Worm (Caenorhabditis elegans) whole organism, L3 larva: Measurements from ENCODE around the gene F42A6.2.
"Not testable (repeated sequence)": the region's sequence is repeated elsewhere in the genome, so short reads cannot be mapped to it uniquely, and the experiment has no call there.

Source experiments
- R02D3.7 ChIP-seq: fragments of 150-350 bp; optimal IDR thresholded peaks from 2 replicates; lab custom pipeline; 2014; ENCODE audit warnings: missing biosample characterization, missing genetic modification characterization
- ZK546.5 ChIP-seq: sonication (generic microtip); optimal IDR thresholded peaks from 2 replicates; lab custom pipeline; 2017; ENCODE audit warnings: missing biosample characterization, missing genetic modification characterization
- aly-2 ChIP-seq: fragments of 150-350 bp; optimal IDR thresholded peaks from 2 replicates; lab custom pipeline; 2014; ENCODE audit warnings: missing biosample characterization, missing genetic modification characterization
- ceh-16 ChIP-seq: sonication (generic microtip); optimal IDR thresholded peaks from 2 replicates; lab custom pipeline; 2017; ENCODE audit warnings: missing biosample characterization, missing genetic modification characterization
- ceh-28 ChIP-seq: fragments of 150-350 bp; optimal IDR thresholded peaks from 2 replicates; lab custom pipeline; 2014; ENCODE audit warnings: missing biosample characterization, missing genetic modification reagents, missing genetic modification characterization
- daf-12 ChIP-seq: fragments of 150-350 bp; optimal IDR thresholded peaks from 2 replicates; lab custom pipeline; 2014; ENCODE audit warnings: missing biosample characterization, missing genetic modification reagents, missing genetic modification characterization
- elt-2 ChIP-seq: sonication (generic microtip); optimal IDR thresholded peaks from 2 replicates; lab custom pipeline; 2016; ENCODE audit warnings: missing genetic modification reagents, mild to moderate bottlenecking, missing genetic modification characterization, missing compliant biosample characterization
- fkh-10 ChIP-seq: sonication (generic microtip); optimal IDR thresholded peaks from 2 replicates; lab custom pipeline; 2017; ENCODE audit warnings: missing biosample characterization, missing genetic modification reagents, missing genetic modification characterization
- fkh-2 ChIP-seq: fragments of 150-350 bp; optimal IDR thresholded peaks from 2 replicates; lab custom pipeline; 2014; ENCODE audit warnings: missing biosample characterization, missing genetic modification reagents, missing genetic modification characterization
- hmg-11 ChIP-seq: sonication (generic microtip); optimal IDR thresholded peaks from 2 replicates; lab custom pipeline; 2016; ENCODE audit warnings: missing genetic modification characterization, missing compliant biosample characterization
- lin-15B ChIP-seq: fragments of 150-350 bp; optimal IDR thresholded peaks from 2 replicates; lab custom pipeline; 2014; ENCODE audit warnings: missing biosample characterization, missing genetic modification characterization
- lsy-12 ChIP-seq: sonication (generic microtip); optimal IDR thresholded peaks from 2 replicates; lab custom pipeline; 2016; ENCODE audit warnings: mild to moderate bottlenecking, missing genetic modification characterization, missing compliant biosample characterization
- mdl-1 ChIP-seq: fragments of 150-350 bp; optimal IDR thresholded peaks from 2 replicates; lab custom pipeline; 2014; ENCODE audit warnings: missing biosample characterization, missing genetic modification characterization
- nfya-1 ChIP-seq: sonication (generic microtip); optimal IDR thresholded peaks from 2 replicates; lab custom pipeline; 2017; ENCODE audit warnings: missing genetic modification characterization, mild to moderate bottlenecking, missing compliant biosample characterization, antibody characterized with exemption, moderate library complexity; ENCODE audit not compliant: insufficient read depth
- nhr-23 ChIP-seq: fragments of 150-350 bp; optimal IDR thresholded peaks from 2 replicates; lab custom pipeline; 2014; ENCODE audit warnings: missing biosample characterization, missing genetic modification reagents, missing genetic modification characterization
- nhr-25 ChIP-seq: sonication (generic microtip); optimal IDR thresholded peaks from 2 replicates; lab custom pipeline; 2017; ENCODE audit warnings: missing biosample characterization, missing genetic modification characterization
- nhr-28 ChIP-seq: fragments of 150-350 bp; optimal IDR thresholded peaks from 2 replicates; lab custom pipeline; 2014; ENCODE audit warnings: missing biosample characterization, missing genetic modification characterization
- nhr-43 ChIP-seq: sonication (generic microtip); optimal IDR thresholded peaks from 2 replicates; lab custom pipeline; 2016; ENCODE audit warnings: mild to moderate bottlenecking, missing genetic modification characterization, missing compliant biosample characterization; ENCODE audit not compliant: poor library complexity, severe bottlenecking
- nhr-67 ChIP-seq: fragments of 150-350 bp; optimal IDR thresholded peaks from 2 replicates; lab custom pipeline; 2014; ENCODE audit warnings: missing biosample characterization, missing genetic modification characterization
- nhr-76 ChIP-seq: fragments of 150-350 bp; sonication (generic microtip); optimal IDR thresholded peaks from 5 replicates; lab custom pipeline; 2014; ENCODE audit warnings: missing biosample characterization, missing genetic modification characterization
- nhr-77 ChIP-seq: fragments of 150-350 bp; optimal IDR thresholded peaks from 2 replicates; lab custom pipeline; 2014; ENCODE audit warnings: missing biosample characterization, missing genetic modification characterization
- pha-4 ChIP-seq: fragments of 150-350 bp; optimal IDR thresholded peaks from 2 replicates; lab custom pipeline; 2014; ENCODE audit warnings: missing biosample characterization, missing genetic modification reagents, missing genetic modification characterization
- pqm-1 ChIP-seq: fragments of 150-350 bp; optimal IDR thresholded peaks from 2 replicates; lab custom pipeline; 2017; ENCODE audit warnings: missing biosample characterization, missing genetic modification characterization, inconsistent platforms
- sea-2 ChIP-seq: fragments of 150-350 bp; sonication (generic microtip); optimal IDR thresholded peaks from 4 replicates; lab custom pipeline; 2014; ENCODE audit warnings: missing biosample characterization, missing genetic modification reagents, missing genetic modification characterization
- skn-1 ChIP-seq: fragments of 150-350 bp; optimal IDR thresholded peaks from 2 replicates; lab custom pipeline; 2014; ENCODE audit warnings: missing biosample characterization, missing genetic modification characterization
- tbx-2 ChIP-seq: sonication (generic microtip); optimal IDR thresholded peaks from 2 replicates; lab custom pipeline; 2016; ENCODE audit warnings: mild to moderate bottlenecking, missing genetic modification characterization, missing compliant biosample characterization
- unc-39 ChIP-seq: sonication (generic microtip); optimal IDR thresholded peaks from 4 replicates; lab custom pipeline; 2017; ENCODE audit warnings: missing biosample characterization, missing genetic modification characterization
- unc-62 ChIP-seq: fragments of 150-350 bp; sonication (generic microtip); optimal IDR thresholded peaks from 4 replicates; lab custom pipeline; 2014; ENCODE audit warnings: missing biosample characterization, missing genetic modification reagents, missing genetic modification characterization
- zag-1 ChIP-seq: fragments of 150-350 bp; optimal IDR thresholded peaks from 2 replicates; lab custom pipeline; 2014; ENCODE audit warnings: missing biosample characterization, missing genetic modification characterization
- ztf-11 ChIP-seq: fragments of 150-350 bp; optimal IDR thresholded peaks from 2 replicates; lab custom pipeline; 2014; ENCODE audit warnings: missing biosample characterization, missing genetic modification characterization
- ztf-4 ChIP-seq: fragments of 150-350 bp; optimal IDR thresholded peaks from 2 replicates; lab custom pipeline; 2014; ENCODE audit warnings: missing biosample characterization, missing genetic modification characterization

The F42A6.2 gene

DNA sequence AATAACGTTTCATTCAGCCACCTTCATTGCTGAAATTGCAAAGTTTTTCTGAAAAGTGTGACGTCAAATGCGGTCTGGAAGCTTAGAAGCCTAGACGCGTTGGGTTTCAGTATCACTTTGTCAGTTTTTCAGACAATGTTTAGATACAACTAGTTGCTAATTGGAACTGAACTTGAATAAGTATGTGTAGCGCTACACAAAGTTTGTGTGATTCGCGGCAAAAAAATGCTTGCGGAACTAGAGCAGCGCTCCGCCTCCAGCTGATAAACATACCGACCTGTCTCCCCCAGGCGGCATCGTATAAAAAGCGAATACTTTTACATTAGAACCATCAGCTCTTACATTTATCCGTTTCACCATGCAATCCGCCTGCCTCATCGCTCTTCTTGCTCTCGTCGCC lies 39.2 kb upstream of the F42A6.2 start, which contains the start of gene W08E12.4:
Gene W08E12.4, plus strand, starts transcription at position 301 of the 400 bp plus-strand sequence.
- not testable (repeated sequence) for TF ChIP-seq ztf-4, daf-12, aly-2 (tag; lab: Kevin White, UChicago)

DNA sequence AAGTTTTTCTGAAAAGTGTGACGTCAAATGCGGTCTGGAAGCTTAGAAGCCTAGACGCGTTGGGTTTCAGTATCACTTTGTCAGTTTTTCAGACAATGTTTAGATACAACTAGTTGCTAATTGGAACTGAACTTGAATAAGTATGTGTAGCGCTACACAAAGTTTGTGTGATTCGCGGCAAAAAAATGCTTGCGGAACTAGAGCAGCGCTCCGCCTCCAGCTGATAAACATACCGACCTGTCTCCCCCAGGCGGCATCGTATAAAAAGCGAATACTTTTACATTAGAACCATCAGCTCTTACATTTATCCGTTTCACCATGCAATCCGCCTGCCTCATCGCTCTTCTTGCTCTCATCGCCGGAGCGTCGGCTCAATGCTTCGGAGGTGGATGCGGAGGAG lies 37.6 kb upstream of the F42A6.2 start, which contains the start of gene idpp-12:
Gene idpp-12, plus strand, starts transcription at position 301 of the 400 bp plus-strand sequence.
- TF ChIP-seq nhr-76 (tag; lab: Kevin White, UChicago); ceh-28; ceh-16 (tag; lab: Kevin White, UChicago): not testable (repeated sequence)

DNA sequence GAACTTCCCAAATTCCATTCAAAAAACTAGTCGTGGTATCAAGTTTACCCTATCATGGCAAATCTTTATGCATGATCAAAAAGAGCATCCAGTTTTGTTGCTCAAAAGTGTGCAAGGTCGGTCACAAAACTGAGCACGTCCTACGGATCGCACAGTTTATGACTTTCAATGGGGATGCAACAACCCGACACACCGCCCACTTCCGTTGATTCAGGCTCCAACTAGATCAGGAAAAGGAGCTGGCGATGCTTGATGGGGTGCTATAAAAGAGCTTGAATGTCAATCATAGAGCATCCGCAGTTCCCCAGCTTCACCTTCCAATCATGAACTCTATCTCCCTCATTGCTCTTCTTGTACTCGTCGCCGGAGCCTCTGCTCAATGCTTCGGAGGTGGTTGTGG lies 35.7 kb upstream of the F42A6.2 start, which contains the start of gene W08E12.2:
Gene W08E12.2, plus strand, starts transcription at position 301 of the 400 bp plus-strand sequence.
- TF ChIP-seq nfya-1 (tag; lab: Kevin White, UChicago) (no peak), tbx-2 (tag; lab: Kevin White, UChicago) (no peak), unc-62 (GFP tag; lab: Kevin White, UChicago) (no peak), nhr-28 (tag; lab: Kevin White, UChicago) (no peak), lsy-12 (tag; lab: Kevin White, UChicago) (no peak), fkh-2 (tag; lab: Kevin White, UChicago) (no peak), unc-39 (tag; lab: Kevin White, UChicago) (no peak), R02D3.7 (tag; lab: Kevin White, UChicago) (no peak), nhr-43 (tag; lab: Kevin White, UChicago) (no peak), skn-1 (tag; lab: Kevin White, UChicago) (no peak)

DNA sequence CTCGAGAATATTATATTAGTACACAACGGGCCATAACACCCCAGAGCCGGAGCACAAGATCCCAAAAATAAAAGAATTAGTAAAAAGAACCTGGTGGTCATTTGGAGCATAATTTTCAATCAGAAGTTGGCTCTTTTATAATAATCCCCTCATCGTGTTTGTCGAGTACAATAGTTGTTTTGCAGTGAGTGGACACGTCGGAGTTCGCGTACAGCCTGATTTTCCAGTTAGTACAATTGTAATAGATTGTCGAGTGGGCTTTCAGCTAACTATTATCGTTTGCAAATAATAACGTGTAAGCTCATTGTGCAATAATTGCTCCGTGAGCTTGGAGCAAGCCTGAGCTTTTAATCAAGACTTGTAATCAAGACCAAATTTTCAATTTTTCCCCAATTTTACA lies 33.8 kb upstream of the F42A6.2 start, which contains the start of gene W08E12.9:
Gene W08E12.9, minus strand, starts transcription at position 101 of the 400 bp plus-strand sequence.
- TF ChIP-seq sea-2 (GFP tag; lab: Kevin White, UChicago) = no peak

DNA sequence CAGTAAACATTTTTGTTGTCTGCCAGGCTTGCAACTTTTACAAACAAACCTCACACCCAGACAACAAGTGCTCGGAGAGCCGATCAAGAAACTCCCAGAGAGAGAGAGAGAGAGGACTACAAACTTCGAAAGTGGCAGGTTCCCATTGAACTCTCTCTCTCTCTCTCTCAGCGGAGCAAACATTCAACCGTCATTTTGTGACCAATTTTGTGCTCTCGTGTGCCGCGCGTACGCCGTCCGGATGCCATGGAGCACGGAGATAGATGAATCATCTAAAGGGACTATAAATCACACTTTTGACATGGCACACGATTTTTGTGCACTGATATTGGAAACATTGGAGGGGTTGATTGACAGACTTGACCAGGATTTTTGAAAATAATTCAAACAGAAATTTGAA lies 32.4 kb upstream of the F42A6.2 start:
- TF ChIP-seq daf-12 (tag; lab: Kevin White, UChicago) (no peak), pha-4 (tag; lab: Kevin White, UChicago) (peak; percentile 34), ceh-28 (no peak), skn-1 (tag; lab: Kevin White, UChicago) (no peak), nhr-67 (no peak), nhr-77 (no peak)

DNA sequence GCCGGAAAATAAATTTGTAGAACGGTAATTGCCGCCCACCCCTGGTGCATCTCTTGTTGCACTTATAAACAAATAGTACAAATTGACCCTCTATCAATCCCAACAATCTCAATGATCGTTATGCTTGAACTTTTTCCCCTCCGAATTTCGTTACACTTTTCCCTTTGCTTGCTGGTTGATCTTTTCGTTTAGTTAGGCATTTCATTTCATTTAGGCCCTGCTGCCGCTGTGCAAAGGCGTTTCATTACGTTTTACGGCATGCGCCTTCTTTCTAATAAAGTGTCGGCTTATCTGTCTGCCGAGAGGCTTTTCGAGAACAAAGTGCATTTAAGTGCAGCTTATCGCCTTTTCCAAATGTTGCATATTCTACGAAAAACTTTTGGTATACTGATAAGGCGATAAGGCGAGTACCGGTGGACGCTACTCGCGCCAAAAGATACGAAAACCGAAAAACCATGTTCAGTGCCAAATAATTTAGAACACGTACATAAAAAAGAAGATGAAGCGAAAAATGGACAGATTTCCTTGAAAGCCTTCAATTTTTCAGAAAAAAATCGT lies 30.5 kb upstream of the F42A6.2 start:
- TF ChIP-seq ztf-11 (tag; lab: Kevin White, UChicago) (no peak), fkh-10 (no peak), elt-2 (tag; lab: Kevin White, UChicago) (peak; percentile 91), nhr-67 (no peak), ceh-28 (no peak), zag-1 (tag; lab: Kevin White, UChicago) (no peak), pqm-1 (tag; lab: Kevin White, UChicago) (peak; percentile 92)

DNA sequence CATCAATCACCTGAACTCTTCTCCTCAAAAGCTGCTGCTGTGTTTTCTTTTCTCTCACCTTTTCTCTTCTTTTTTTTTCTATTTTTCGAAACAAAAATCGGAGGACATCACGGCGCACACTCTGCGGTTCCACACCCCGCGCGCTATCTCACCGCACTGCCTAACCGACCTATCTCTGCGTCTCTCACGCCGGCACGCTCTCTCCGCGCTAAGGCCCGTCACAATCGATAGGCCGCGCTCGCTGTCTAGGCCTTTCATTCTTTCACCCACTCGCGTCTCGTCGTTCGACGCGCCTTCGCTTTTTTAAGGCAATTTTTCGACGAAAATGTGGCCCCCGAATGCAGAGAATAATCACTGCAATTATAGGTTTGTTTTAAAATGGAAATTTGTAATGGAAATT lies 30.0 kb upstream of the F42A6.2 start, which contains the start of gene zip-11:
Gene zip-11, plus strand, starts transcription at position 34 of the 400 bp plus-strand sequence.
- TF ChIP-seq tbx-2 (tag; lab: Kevin White, UChicago) (peak; percentile 25), ZK546.5 (no peak), R02D3.7 (tag; lab: Kevin White, UChicago) (peak; percentile 30), pha-4 (tag; lab: Kevin White, UChicago) (peak; percentile 53), nhr-25 (tag; lab: Kevin White, UChicago) (peak; percentile 91), nfya-1 (tag; lab: Kevin White, UChicago) (peak; percentile 63), aly-2 (tag; lab: Kevin White, UChicago) (no peak), ceh-28 (peak; percentile 79), mdl-1 (tag; lab: Kevin White, UChicago) (no peak), nhr-43 (tag; lab: Kevin White, UChicago) (peak; percentile 57), lin-15B (peak; percentile 57), nhr-23 (tag; lab: Kevin White, UChicago) (peak; percentile 41), hmg-11 (tag; lab: Kevin White, UChicago) (peak; percentile 59)
